Worm (Caenorhabditis elegans) whole organism, L4/young adult: ENCODE results near the gene C14A4.9.

Experiments used
- dao-5 ChIP-seq: sonication (generic microtip); optimal IDR thresholded peaks from 2 replicates; lab custom pipeline; 2016; ENCODE audit warnings: missing genotype, missing genetic modification characterization, moderate library complexity, missing compliant biosample characterization
- him-1 ChIP-seq: sonication (generic microtip); optimal IDR thresholded peaks from 2 replicates; lab custom pipeline; 2016; ENCODE audit warnings: missing genotype, missing genetic modification reagents, missing genetic modification characterization, missing compliant biosample characterization

- TF ChIP-seq him-1 (tag; lab: Kevin White, UChicago) (no peak), dao-5 (no peak)
These were observed 28.8 kb upstream of the C14A4.9 start, which contains the start of gene txt-13 for ce11 chrII:10570302-10570701.
